Fruit fly (Drosophila melanogaster): ENCODE results near the gene Acer.
A peak's percentile ranks its signal among the peaks of the same experiment; 100 is the strongest.

The Acer gene

DNA sequence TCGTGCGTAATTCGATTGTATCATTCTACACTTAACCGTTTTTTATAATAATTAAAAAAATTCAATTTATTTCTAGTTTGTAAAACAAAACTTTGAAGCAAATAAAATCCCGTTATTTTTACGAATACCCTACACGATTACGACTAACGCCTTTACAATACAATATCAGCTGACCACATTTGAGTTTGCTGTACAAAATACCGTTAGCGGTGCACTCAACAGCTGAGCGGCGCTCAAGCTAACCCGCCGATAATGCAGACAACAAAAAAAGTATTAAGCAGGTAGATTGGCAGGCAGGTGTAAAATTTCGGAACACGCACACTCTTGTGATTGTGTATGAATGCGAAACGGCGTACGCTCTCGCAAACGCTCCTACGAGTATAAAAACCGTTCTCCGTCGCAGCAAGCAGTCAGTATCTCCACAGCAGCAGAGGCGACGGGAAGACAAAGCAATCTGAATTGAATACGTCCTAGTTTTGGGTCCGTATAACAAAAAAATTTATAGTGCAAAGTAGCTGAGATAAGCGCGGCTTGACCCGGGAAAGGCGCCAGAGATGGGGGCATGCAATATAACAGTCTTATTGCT lies at the start of gene Acer (continued):
- no peak; the same call in 1 of the 2 replicates for TF ChIP-seq ato (GFP tag; IDR thresholded peaks at IDR 0.05; ENCODE audit: partially characterized antibody)
- peak; percentile 59 for TF ChIP-seq CG10543 (GFP tag; optimal IDR thresholded peaks at IDR 0.05)
- peak; percentile 41 for TF ChIP-seq sug (tag; optimal IDR thresholded peaks at IDR 0.05)
- TF ChIP-seq btn (GFP tag; optimal IDR thresholded peaks at IDR 0.05): no peak
- TF ChIP-seq nerfin-2 (GFP tag; IDR thresholded peaks at IDR 0.05; ENCODE audit: partially characterized antibody): no peak
- TF ChIP-seq CG2202 (tag; optimal IDR thresholded peaks at IDR 0.05): no peak
- peak; percentile 34; the same call in 1 of the 2 replicates for TF ChIP-seq Bgb (GFP tag; IDR thresholded peaks at IDR 0.05; ENCODE audit: partially characterized antibody)
- TF ChIP-seq Six4 (GFP tag; optimal IDR thresholded peaks at IDR 0.05): no peak
- no peak for TF ChIP-seq shn (GFP tag; optimal IDR thresholded peaks at IDR 0.05)
- no peak; the same call in 1 of the 2 replicates for TF ChIP-seq amos (GFP tag; IDR thresholded peaks at IDR 0.05; ENCODE audit: partially characterized antibody)
- 0 out of 2 replicates have a peak, but pooled peaks have one; percentile 35 for TF ChIP-seq unc-4 (GFP tag; IDR thresholded peaks at IDR 0.05; ENCODE audit: partially characterized antibody)
- TF ChIP-seq lab (GFP tag; optimal IDR thresholded peaks at IDR 0.05): no peak
- TF ChIP-seq disco-r (GFP tag; optimal IDR thresholded peaks at IDR 0.05): no peak
- no peak for TF ChIP-seq dan (GFP tag; IDR thresholded peaks at IDR 0.05)
- TF ChIP-seq CG6683 (GFP tag; optimal IDR thresholded peaks at IDR 0.05): no peak
- no peak for TF ChIP-seq pnt (GFP tag; optimal IDR thresholded peaks at IDR 0.05)
- TF ChIP-seq CG17361 (GFP tag; IDR thresholded peaks at IDR 0.05): peak; percentile 34; the same call in 2 of the 3 replicates
- no peak for TF ChIP-seq CG18011 (GFP tag; optimal IDR thresholded peaks at IDR 0.05)
- no peak for TF ChIP-seq CG12236 (GFP tag; optimal IDR thresholded peaks at IDR 0.05)
- TF ChIP-seq seq (GFP tag; IDR thresholded peaks at IDR 0.05): peak; percentile 10; the same call in 1 of the 2 replicates
- TF ChIP-seq Taf1 (GFP tag; IDR thresholded peaks at IDR 0.05): no peak
- TF ChIP-seq CG14014 (GFP tag; IDR thresholded peaks at IDR 0.05): no peak
- TF ChIP-seq br (optimal IDR thresholded peaks at IDR 0.05): no peak
- no peak for TF ChIP-seq ATbp (GFP tag; optimal IDR thresholded peaks at IDR 0.05)
- TF ChIP-seq tll (GFP tag; optimal IDR thresholded peaks at IDR 0.05): no peak
- no peak for TF ChIP-seq CG7357 (GFP tag; IDR thresholded peaks at IDR 0.05)
- TF ChIP-seq bbx (GFP tag; IDR thresholded peaks at IDR 0.05; ENCODE audit: partially characterized antibody): peak; percentile 56; the same call in 1 of the 2 replicates
- no peak for TF ChIP-seq ssp (GFP tag; IDR thresholded peaks at IDR 0.05)
- TF ChIP-seq sob (GFP tag; IDR thresholded peaks at IDR 0.05): no peak
- no peak for TF ChIP-seq CG3281 (GFP tag; optimal IDR thresholded peaks at IDR 0.05)
- no peak for TF ChIP-seq Ets65A (GFP tag)
- peak; percentile 73; the same call in 1 of the 2 replicates for TF ChIP-seq rib (GFP tag; IDR thresholded peaks at IDR 0.05)
- TF ChIP-seq CrebB (tag; optimal IDR thresholded peaks at IDR 0.05): no peak
- no peak for TF ChIP-seq Atf6 (GFP tag; IDR thresholded peaks at IDR 0.05)
- TF ChIP-seq eyg (GFP tag; optimal IDR thresholded peaks at IDR 0.05): no peak
- no peak for TF ChIP-seq Camta (GFP tag; optimal IDR thresholded peaks at IDR 0.05)
- TF ChIP-seq CG10321 (GFP tag; IDR thresholded peaks at IDR 0.05): no peak
- TF ChIP-seq CG4820 (GFP tag; optimal IDR thresholded peaks at IDR 0.05): no peak
- TF ChIP-seq CG8924 (tag; optimal IDR thresholded peaks at IDR 0.05): peak; percentile 14
- TF ChIP-seq Elba2 (GFP tag; optimal IDR thresholded peaks at IDR 0.05): no peak
- no peak for TF ChIP-seq CG17186 (GFP tag; optimal IDR thresholded peaks at IDR 0.05)
- TF ChIP-seq CG31365 (tag; optimal IDR thresholded peaks at IDR 0.05): peak; percentile 35
- TF ChIP-seq CG16779 (GFP tag; IDR thresholded peaks at IDR 0.05): no peak
- TF ChIP-seq Aef1 (GFP tag; IDR thresholded peaks at IDR 0.05): no peak
- peak; percentile 37 for TF ChIP-seq CG10274 (GFP tag; optimal IDR thresholded peaks at IDR 0.05)
- no peak for TF ChIP-seq CG2678 (tag; optimal IDR thresholded peaks at IDR 0.05)
- no peak for TF ChIP-seq Dbx (GFP tag; IDR thresholded peaks at IDR 0.05)
- TF ChIP-seq CG4707 (GFP tag; optimal IDR thresholded peaks at IDR 0.05): no peak
- no peak for TF ChIP-seq pita (GFP tag; optimal IDR thresholded peaks at IDR 0.05)
- no peak for TF ChIP-seq Hr39 (optimal IDR thresholded peaks at IDR 0.05)
- no peak for TF ChIP-seq run (tag; optimal IDR thresholded peaks at IDR 0.05)
